Fruit fly (Drosophila melanogaster): ENCODE results near the gene Hsp83.
A peak's percentile ranks its signal among the peaks of the same experiment; 100 is the strongest.

DNA sequence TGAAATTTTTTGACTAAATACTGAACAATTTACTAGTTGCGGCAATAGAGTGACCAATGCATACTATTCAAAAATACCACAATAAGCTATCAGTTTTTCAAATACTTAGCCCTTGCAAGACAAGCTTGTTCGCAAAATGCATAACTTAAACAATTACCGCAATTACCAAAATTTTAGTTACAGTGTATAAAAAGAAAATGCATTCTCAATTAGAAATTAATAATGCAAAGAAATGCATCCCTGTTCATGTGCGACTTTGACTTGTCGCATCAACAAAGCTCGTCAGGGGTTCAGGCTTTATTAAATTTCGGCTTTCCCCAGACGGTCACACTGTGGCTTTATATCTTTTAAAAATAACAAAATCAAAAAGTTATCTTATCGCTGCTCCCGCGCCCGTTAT lies 26.1 kb downstream of the Hsp83 start, which contains the start of the genes hob and nSMase:
- TF ChIP-seq pan (optimal IDR thresholded peaks at IDR 0.05), result no peak
- no peak for TF ChIP-seq psq (GFP tag; optimal IDR thresholded peaks at IDR 0.05)
- TF ChIP-seq h (GFP tag; optimal IDR thresholded peaks at IDR 0.05), result no peak
- TF ChIP-seq CG32264 (GFP tag; optimal IDR thresholded peaks at IDR 0.05), result no peak
- no peak for TF ChIP-seq br (GFP tag; optimal IDR thresholded peaks at IDR 0.05)
- TF ChIP-seq OdsH (GFP tag; optimal IDR thresholded peaks at IDR 0.05), result peak; percentile 34
- TF ChIP-seq Hr83 (GFP tag; optimal IDR thresholded peaks at IDR 0.05; ENCODE audit: poor library complexity, severe bottlenecking), result no peak
